Fruit fly (Drosophila melanogaster) ovary, adult (tissue): ENCODE data around the gene CG42269.
A peak's percentile ranks its signal among the peaks of the same experiment; 100 is the strongest.

Source experiments
- CG17801 ChIP-seq: fragments of 200-800 bp; optimal IDR thresholded peaks from 2 replicates; lab custom pipeline; 2019; ENCODE audit warnings: missing biosample characterization, mild to moderate bottlenecking, missing genetic modification characterization, moderate library complexity; ENCODE audit not compliant: partially characterized antibody

The CG42269 gene

DNA sequence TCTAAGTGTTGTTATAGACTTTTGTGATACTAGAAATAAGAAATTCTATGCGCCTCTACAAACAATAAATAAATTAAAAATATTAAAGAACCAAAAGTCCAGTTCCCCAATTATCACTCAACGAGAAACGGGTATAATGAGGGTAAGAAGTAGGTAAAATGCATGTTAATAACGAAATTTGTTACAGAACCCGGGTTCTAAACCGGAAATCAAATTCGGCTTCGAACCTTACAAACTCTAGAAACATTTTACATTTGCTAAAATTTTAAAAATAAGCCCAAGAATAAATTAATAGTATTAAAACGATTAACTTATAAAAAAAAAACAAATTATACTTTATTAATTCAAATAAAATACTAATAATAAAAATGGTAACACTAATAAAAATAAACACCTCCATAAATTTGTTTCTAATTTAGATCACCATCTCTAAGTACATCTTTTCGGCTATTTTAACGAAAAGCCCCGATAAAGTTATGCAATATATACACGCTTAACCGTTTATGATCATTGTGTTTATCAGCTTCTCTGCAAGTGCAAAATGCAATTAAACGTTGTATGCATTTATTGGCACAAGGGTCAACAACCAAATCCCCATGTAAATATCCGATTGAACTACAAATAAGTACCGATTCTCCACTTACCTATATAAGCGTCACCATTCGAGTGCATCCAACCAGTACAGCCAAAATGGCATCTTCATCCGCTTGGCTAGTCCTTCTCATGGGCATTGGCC lies 5.5 kb downstream of the CG42269 start, which contains the start of gene CG6602:
TSS of gene CG6602 (plus strand) at position 686 of the 736 bp plus-strand sequence.
- TF ChIP-seq CG17801 (GFP tag; lab: Kevin White, UChicago), result peak; percentile 48

DNA sequence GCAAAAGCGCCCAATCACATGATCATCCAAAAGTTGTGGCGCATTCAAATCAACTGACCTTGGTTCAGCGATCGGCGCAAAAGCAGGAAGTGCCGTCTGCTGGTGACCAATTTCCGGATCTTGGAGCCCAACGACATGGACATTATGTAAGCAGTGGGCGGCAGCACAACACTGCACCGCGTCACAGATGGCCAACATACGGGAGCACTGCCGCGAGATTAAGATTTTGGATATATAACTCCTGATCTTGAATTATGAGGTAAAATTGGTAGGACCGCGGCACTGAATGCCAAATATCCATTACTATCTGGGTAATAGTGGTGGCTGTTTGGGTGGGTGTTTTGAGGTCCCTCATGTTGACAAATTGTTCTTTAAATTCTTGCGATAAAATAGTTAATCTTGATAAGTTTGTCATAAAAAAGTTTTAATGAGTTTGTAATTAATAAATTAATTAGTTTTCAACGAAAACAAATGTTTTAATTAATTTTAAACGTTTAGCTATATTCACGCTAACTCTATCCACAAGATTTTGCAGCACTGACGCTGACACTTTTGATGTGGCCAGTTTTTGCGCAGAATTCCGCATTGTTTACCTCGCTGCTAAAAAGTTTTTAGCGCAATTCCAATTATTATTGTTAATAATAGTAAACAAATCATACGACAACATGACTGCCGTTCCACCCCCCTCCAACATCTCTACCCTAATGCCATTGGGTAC lies 9.0 kb downstream of the CG42269 start, which contains the start of the genes CG13295 and CG6610:
TSS of gene CG13295 (minus strand) at position 271 of the 718 bp plus-strand sequence.
TSS of gene CG6610 (plus strand) at position 562 of the 718 bp plus-strand sequence.
- peak; percentile 55 for TF ChIP-seq CG17801 (GFP tag; lab: Kevin White, UChicago)

DNA sequence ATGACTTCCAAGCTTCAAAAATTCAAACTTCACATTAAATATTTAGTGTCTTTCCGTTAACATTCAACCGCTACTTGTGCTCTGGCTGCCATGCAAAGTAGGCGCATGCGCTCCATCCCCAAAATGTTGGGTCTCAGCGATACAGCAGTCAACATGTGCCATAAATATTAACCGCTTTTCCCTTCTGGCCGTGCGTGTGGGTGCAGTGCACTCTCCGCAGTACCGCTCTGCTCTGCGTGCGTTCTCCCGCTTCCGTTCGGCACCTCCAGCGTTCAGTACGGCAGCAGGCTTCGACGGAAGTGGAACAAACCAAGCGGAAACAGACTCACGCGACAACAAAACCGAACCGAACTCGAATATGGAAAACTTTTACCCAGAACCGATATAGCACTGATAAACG lies 10.3 kb downstream of the CG42269 start, which contains the start of gene ssp6:
TSS of gene ssp6 (plus strand) at position 294 of the 400 bp plus-strand sequence.
- no peak for TF ChIP-seq CG17801 (GFP tag; lab: Kevin White, UChicago)

DNA sequence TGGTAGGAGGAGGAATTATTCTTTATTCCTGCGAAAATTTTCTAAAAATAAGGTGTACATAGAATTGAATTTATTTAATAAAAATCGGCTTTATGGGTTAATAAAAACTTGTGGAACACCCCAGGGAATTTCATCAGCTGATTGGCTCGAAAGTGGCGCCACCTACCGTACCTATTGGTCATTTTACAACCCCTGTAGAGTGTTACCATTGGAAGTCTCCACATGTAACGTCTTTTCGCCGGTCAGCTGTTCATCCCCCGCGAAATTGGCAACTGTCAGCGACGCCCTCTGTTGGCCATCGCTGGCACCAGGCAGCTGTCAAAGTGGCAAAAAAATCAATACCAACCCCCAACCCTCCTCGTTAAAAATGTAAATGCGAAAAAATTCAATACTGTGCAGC lies 16.5 kb downstream of the CG42269 start, which contains the start of gene CG13293:
TSS of gene CG13293 (plus strand) at position 323 of the 400 bp plus-strand sequence.
- no peak for TF ChIP-seq CG17801 (GFP tag; lab: Kevin White, UChicago)

DNA sequence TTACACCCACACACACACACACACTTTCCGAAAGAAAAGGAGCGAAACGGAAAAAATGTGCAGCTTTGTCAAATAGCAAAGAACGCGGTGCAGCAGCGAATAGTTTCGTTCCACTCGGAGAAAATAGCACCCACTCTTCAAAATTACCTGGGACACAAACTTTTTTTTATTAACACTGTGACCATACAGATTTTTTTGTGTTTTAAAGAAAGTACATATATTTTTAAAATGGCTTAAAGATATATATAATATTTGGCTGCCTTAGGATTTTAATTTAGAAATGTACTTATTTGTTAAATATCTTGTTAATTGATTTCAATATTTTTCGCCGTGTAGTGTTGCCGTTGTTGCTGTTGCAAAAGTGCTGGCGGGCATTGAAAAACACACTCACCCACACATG lies 18.4 kb downstream of the CG42269 start:
- TF ChIP-seq CG17801 (GFP tag; lab: Kevin White, UChicago), result no peak

DNA sequence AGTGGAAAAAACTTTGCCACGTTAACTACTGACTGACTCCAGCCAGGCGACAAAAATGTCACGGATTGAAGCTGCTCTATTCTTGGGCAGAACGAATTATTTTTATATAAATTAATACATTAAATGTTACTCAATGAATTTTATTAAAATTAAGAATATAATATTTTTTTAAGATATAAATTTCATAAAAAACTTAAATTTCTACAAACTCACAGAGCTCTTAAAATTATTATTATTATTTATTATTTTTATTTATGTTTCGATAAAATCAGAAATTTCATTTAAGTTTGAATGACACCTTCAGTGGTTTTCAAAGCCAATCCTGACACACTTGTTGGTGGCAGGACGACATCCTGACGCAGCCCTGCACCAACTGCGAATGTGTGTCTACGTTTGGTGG lies 19.1 kb downstream of the CG42269 start:
- TF ChIP-seq CG17801 (GFP tag; lab: Kevin White, UChicago), result no peak

DNA sequence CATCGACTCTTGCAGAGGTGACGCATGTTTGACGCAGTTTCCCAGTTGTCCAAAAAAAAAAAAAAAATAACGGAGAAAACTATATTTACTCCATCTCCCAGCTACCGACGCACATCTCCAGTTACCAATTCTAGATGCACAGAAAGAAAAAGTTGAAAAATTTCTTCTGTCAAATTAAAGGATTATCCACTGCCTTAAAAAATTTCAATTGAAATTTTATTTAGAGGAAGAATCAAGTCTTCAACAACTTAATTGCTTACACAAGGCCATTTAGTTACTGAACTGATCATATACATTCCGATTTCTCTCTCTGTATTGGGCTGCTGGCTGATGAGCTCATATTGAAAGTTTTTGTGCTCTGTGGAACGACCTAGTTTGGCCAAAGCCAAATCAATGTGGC lies 19.9 kb downstream of the CG42269 start:
- TF ChIP-seq CG17801 (GFP tag; lab: Kevin White, UChicago), result no peak

DNA sequence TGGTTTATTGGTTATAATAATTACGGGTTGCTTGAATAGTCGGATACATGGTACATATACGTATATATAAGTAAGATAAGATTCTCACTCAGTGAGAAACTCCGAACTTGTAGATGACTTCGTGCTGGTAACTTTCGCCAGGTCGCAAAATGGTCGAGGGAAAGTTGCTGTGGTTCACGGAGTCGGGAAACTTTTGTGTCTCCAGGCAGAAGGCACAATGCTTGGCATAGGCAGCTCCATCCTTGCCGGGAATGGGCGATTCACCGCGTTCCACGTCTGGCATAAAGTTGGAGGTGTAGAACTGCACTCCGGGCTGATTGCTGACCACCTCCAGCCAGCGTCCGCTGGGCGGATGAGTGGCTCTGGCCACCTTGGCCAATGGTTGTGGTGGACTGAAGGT lies 27.1 kb downstream of the CG42269 start, which contains the start of gene CG10469:
TSS of gene CG10469 (minus strand) at position 101 of the 400 bp plus-strand sequence.
- TF ChIP-seq CG17801 (GFP tag; lab: Kevin White, UChicago), result no peak

DNA sequence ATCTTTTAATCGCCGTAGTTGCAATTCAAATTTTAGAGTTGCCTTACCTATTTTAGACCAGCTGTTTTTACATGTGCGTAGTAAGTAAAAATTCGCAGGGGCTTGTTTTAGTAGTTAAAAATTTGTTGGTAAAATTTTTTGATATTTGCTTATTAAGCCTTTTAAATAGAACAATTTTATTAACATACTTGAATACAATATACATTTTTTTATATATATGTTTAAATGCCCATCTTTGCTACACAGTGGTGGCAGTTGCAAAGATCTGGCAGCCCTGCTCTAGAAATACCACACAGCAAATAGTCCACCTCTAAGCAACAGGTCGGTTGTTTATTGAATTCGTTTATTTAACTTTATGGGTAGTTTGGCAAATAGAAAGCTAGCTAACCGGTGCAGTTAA lies 28.6 kb downstream of the CG42269 start, which contains the start of the genes CG10467 and loj:
TSS of gene CG10467 (minus strand) at position 51 of the 400 bp plus-strand sequence.
TSS of gene loj (plus strand) at position 291 of the 400 bp plus-strand sequence.
- TF ChIP-seq CG17801 (GFP tag; lab: Kevin White, UChicago), result peak; percentile 91

DNA sequence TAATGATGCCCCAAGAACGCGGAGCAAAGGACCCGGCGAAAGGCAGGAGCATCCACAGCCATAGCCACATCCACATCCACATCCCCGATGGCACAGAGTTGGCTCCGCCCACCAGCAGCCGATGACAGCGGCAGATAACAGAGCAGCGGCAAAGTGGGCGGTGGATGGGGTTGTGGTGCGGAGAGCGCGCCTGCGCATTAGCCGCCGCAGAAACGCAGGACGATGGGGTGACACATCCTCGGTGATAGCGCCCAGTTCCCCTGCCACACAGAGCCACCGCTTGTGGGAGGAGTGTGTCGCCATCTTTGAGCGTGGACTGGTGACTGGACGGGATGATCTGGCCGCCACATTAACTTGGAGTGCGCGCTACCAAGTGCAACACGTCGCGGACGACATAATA lies 31.2 kb downstream of the CG42269 start, which contains the start of gene Ets65A:
TSS of gene Ets65A (plus strand) at position 348 of the 400 bp plus-strand sequence.
- TF ChIP-seq CG17801 (GFP tag; lab: Kevin White, UChicago), result no peak

DNA sequence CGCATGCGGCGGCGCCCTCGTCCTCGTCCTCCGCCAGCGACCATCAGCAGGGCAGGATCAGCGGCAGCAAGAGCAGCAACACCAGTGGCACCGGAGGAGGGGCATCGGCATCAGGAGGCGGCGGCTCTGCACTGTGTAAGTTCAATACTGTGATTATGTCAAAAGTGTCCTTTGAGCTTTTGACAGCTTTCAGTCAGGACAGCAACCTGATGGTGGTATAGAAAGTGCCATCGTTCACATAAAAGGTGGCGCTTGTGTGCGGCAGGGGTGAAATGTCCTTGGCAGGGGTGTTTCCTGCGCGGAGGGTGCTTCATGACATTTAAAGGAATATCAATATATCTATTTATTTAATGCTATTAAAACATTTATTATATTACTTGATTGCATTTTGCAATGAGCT lies 37.6 kb downstream of the CG42269 start:
- no peak for TF ChIP-seq CG17801 (GFP tag; lab: Kevin White, UChicago)

DNA sequence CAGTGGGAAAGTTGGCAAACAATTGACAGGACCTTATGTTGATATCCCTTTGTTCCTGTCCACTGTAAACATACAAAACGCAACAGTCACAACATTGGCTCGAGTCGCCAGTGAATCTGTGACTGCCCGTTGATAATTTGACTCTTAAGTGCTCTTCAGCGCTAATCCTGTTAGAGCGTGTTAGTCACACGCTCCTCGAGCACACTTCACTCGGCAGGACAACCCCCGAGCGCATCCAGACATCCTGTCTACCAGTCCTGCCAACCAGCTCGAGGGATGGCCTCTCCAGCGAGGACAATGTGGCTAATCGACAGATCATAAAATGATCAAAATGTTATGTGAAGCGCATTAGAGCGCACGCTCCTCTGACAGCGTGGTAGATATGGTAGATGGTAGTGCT lies 38.5 kb downstream of the CG42269 start:
- TF ChIP-seq CG17801 (GFP tag; lab: Kevin White, UChicago), result no peak

DNA sequence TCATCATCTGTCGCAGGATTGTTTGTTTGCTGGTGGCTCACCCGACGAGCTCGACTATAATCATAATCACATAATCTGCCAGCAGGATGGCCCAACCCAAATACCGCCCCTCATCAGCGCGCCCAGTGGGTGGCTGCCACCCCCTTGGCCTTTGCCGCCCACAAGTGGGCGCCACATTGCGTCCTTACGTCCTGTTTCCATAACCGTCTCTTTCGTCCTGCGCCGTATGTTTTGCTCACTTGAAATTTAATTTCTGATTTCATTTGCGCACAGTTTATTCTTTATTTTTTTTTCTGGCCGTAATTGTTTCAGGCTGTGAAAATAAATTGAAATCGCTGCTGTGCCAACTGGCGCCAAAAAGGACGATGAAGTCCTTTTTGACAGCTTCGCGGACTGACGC lies 39.3 kb downstream of the CG42269 start:
- no peak for TF ChIP-seq CG17801 (GFP tag; lab: Kevin White, UChicago)

DNA sequence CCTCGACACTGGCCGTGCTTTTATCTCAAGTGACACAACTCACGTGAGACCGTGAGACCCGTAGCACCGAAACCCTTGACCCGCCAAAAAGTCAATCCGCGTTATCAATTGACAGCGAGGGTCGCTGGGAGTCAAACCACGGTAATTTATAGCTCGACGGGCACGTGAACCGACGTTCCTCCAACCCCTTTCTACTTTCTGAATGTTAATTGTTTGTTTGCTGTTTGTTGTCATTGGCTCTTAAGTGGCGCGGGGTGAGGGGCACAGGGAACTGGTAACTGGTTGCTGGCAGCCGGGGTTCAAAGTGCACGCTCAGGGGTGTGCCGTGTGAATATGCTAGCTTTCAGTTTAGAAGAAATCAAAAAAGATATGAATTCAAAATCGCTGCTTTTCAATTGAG lies 40.6 kb downstream of the CG42269 start:
- no peak for TF ChIP-seq CG17801 (GFP tag; lab: Kevin White, UChicago)
